Worm (Caenorhabditis elegans) whole organism, L2 larva: ENCODE results near the gene K06A1.2.

ENCODE experiments used
- ZK546.5 ChIP-seq: sonication (generic microtip); optimal IDR thresholded peaks from 2 replicates; lab custom pipeline; 2017; ENCODE audit warnings: missing biosample characterization, missing genetic modification characterization
- crh-2 ChIP-seq: sonication (generic microtip); optimal IDR thresholded peaks from 2 replicates; lab custom pipeline; 2017; ENCODE audit warnings: missing biosample characterization, missing genetic modification characterization
- egl-27 ChIP-seq: sonication (generic microtip); optimal IDR thresholded peaks from 3 replicates; lab custom pipeline; 2017; ENCODE audit warnings: missing biosample characterization, missing genetic modification reagents, missing genetic modification characterization
- nhr-12 ChIP-seq: fragments of 150-350 bp; optimal IDR thresholded peaks from 2 replicates; lab custom pipeline; 2014; ENCODE audit warnings: missing biosample characterization, missing genetic modification characterization
- skn-1 ChIP-seq: sonication (generic microtip); optimal IDR thresholded peaks from 2 replicates; lab custom pipeline; 2017; ENCODE audit warnings: missing biosample characterization, missing genetic modification characterization
- unc-39 ChIP-seq: fragments of 150-350 bp; optimal IDR thresholded peaks from 2 replicates; lab custom pipeline; 2014; ENCODE audit warnings: missing biosample characterization, missing genetic modification characterization
- unc-55 ChIP-seq: fragments of 150-350 bp; sonication (generic microtip); optimal IDR thresholded peaks from 3 replicates; lab custom pipeline; 2014; ENCODE audit warnings: missing biosample characterization, missing genetic modification reagents, missing genetic modification characterization
- ztf-4 ChIP-seq: fragments of 150-350 bp; optimal IDR thresholded peaks from 2 replicates; lab custom pipeline; 2014; ENCODE audit warnings: missing biosample characterization, missing genetic modification characterization

Gene K06A1.2

ce11 chrII:6493139-6493538, 49.3 kb downstream of the K06A1.2 start:
- TF ChIP-seq skn-1 (tag; lab: Kevin White, UChicago) (no peak), ZK546.5 (tag; lab: Kevin White, UChicago) (no peak), nhr-12 (tag; lab: Kevin White, UChicago) (no peak), egl-27 (tag; lab: Kevin White, UChicago) (no peak), unc-55 (GFP tag; lab: Kevin White, UChicago) (peak; percentile 9)

- no peak for TF ChIP-seq crh-2 (tag; lab: Kevin White, UChicago)
- no peak for TF ChIP-seq unc-39 (tag; lab: Kevin White, UChicago)
- no peak for TF ChIP-seq ztf-4
Observed at ce11 chrII:6493709-6494326, 50.0 kb downstream of the K06A1.2 start.
